Worm (Caenorhabditis elegans): ENCODE results near the gene C06C3.12.
A peak's percentile ranks its signal among the peaks of the same experiment; 100 is the strongest.

Gene C06C3.12

DNA sequence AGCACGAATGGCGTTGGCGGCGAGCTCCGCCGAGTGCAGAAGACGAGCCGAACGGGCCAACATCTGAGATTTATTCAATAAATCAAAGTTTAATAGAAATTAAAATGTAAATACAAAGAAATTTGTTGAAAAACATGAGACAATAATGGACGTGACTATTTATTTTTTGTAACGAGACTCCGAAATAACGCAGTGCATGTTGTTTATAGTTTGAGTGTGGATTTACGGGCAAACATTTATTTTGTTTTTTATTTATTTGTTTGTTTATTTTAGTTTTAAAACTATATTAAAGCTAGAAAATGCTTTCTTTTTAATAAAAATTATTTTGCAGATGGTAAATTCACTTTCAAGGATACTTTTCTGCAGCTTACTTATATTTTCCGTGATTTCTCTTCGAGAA, 22.2 kb upstream of the C06C3.12 start, which contains the start of the genes sdhb-1 and cup-15:
TSS of gene sdhb-1 (minus strand) at position 63 of the 400 bp plus-strand sequence.
TSS of gene cup-15 (plus strand) at position 332 of the 400 bp plus-strand sequence.
- TF ChIP-seq lsy-2 (tag; optimal IDR thresholded peaks at IDR 0.05), result peak in 1 of 2 experiments; percentile 47
- no peak for TF ChIP-seq aly-2 (tag; optimal IDR thresholded peaks at IDR 0.05)
- peak; percentile 57 for TF ChIP-seq unc-55 (GFP tag; optimal IDR thresholded peaks at IDR 0.05)
- TF ChIP-seq R02D3.7 (tag; optimal IDR thresholded peaks at IDR 0.05), result peak; percentile 40
- peak; percentile 38 for TF ChIP-seq C34F6.9 (tag; optimal IDR thresholded peaks at IDR 0.05)

DNA sequence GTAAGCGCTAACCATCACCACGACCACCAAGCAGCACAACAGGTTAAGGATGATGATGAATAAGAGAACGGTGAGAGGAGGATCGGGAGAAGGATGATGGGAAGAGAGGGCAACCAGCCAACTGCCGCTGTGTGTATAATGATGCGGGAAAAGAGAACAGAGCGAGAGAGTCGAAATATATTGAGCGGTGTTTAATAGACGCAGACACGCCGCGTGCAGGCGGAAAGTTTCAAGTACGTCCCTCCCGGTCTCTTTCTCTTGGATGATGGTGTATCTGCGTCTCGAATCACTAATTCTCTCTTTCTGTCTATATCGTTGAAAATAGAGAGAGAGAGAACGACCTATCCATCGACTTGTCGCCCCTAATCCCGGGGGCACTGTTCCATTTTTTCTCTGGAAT, 18.2 kb upstream of the C06C3.12 start:
- TF ChIP-seq nhr-25 (tag; optimal IDR thresholded peaks at IDR 0.05) (peak; percentile 38), zag-1 (tag; optimal IDR thresholded peaks at IDR 0.05) (peak; percentile 17), elt-1 (tag; optimal IDR thresholded peaks at IDR 0.05) (no peak), nhr-21 (tag; optimal IDR thresholded peaks at IDR 0.05) (peak; percentile 37), lsy-2 (tag; optimal IDR thresholded peaks at IDR 0.05) (peak in 1 of 2 experiments; percentile 60), ztf-11 (tag; optimal IDR thresholded peaks at IDR 0.05) (no peak), C34F6.9 (tag; optimal IDR thresholded peaks at IDR 0.05) (peak; percentile 52), sma-9 (GFP tag; optimal IDR thresholded peaks at IDR 0.05) (peak; percentile 84), sma-9 (tag; optimal IDR thresholded peaks at IDR 0.05) (no peak), nhr-12 (tag; optimal IDR thresholded peaks at IDR 0.05) (no peak), crh-2 (tag; optimal IDR thresholded peaks at IDR 0.05) (peak; percentile 28), F13H6.1 (tag; optimal IDR thresholded peaks at IDR 0.05) (peak; percentile 72), gmeb-1 (tag; optimal IDR thresholded peaks at IDR 0.05) (no peak), skn-1 (tag; optimal IDR thresholded peaks at IDR 0.05) (no peak), blmp-1 (tag; optimal IDR thresholded peaks at IDR 0.05; ENCODE audit: insufficient read depth) (peak; percentile 58), ceh-16 (tag; optimal IDR thresholded peaks at IDR 0.05) (no peak), ama-1 (optimal IDR thresholded peaks at IDR 0.05) (no peak), sma-3 (GFP tag; optimal IDR thresholded peaks at IDR 0.05) (peak; percentile 38), sem-4 (tag; optimal IDR thresholded peaks at IDR 0.05) (peak; percentile 57), ceh-82 (tag; optimal IDR thresholded peaks at IDR 0.05) (no peak), egl-27 (tag; optimal IDR thresholded peaks at IDR 0.05) (peak; percentile 75), elt-3 (tag; optimal IDR thresholded peaks at IDR 0.05) (no peak), unc-39 (tag; optimal IDR thresholded peaks at IDR 0.05) (no peak), nhr-23 (tag; optimal IDR thresholded peaks at IDR 0.05) (no peak), nhr-129 (tag; optimal IDR thresholded peaks at IDR 0.05) (peak; percentile 75), nhr-11 (tag; optimal IDR thresholded peaks at IDR 0.05) (no peak), mbf-1 (tag; optimal IDR thresholded peaks at IDR 0.05) (no peak), unc-62 (GFP tag; optimal IDR thresholded peaks at IDR 0.05) (no peak), unc-55 (GFP tag; optimal IDR thresholded peaks at IDR 0.05) (peak; percentile 51), mdl-1 (tag; optimal IDR thresholded peaks at IDR 0.05) (peak; percentile 44 to 58), peb-1 (tag; optimal IDR thresholded peaks at IDR 0.05) (no peak), R02D3.7 (tag; optimal IDR thresholded peaks at IDR 0.05) (no peak), fos-1 (tag; optimal IDR thresholded peaks at IDR 0.05) (peak; percentile 45)

DNA sequence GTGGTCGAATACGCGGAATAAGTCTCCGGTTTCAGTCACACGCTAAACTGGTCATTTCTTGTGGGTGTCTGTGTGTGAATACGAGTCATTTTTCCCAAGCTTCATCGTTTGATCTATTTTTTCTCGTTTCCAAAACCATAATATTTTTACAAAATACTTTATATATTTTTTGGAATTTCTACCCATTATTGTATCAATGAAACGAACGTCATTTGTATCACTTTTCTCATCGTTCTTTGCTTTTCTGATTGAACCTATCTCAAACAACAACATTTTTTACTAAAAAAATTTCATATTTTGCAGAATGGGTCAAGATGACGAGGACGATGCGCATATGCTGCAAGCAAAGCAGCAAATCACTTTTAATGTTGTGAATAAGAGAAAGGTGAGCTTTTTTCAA, 16.7 kb upstream of the C06C3.12 start, which contains the start of gene mel-11:
TSS of gene mel-11 (plus strand) at position 301 of the 400 bp plus-strand sequence.
- TF ChIP-seq skn-1 (tag; optimal IDR thresholded peaks at IDR 0.05) (no peak), nhr-21 (tag; optimal IDR thresholded peaks at IDR 0.05) (no peak), nhr-11 (tag; optimal IDR thresholded peaks at IDR 0.05) (no peak)

DNA sequence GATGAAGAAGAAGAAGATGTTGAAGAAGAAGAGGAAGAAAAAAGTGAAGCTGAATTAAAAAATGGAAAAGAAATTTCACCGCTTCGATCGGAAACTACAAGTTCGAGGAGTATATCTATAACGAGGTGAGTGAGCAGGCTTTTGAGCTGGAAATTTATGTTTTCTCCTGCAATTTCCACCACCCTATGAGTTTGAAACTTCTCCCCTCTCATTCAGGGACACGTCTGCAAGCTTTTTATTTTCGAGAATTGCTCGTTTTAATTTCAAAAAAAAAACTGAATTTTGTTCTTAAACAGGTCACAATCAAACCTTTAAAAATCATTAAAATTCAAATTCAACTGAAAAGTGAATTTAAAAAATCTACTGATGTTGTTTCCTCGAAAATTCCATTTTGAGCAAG, 12.7 kb upstream of the C06C3.12 start:
- TF ChIP-seq sma-9 (GFP tag; optimal IDR thresholded peaks at IDR 0.05) (no peak), sma-9 (tag; optimal IDR thresholded peaks at IDR 0.05) (no peak), mbf-1 (tag; optimal IDR thresholded peaks at IDR 0.05) (no peak), sma-3 (GFP tag; optimal IDR thresholded peaks at IDR 0.05) (no peak), snpc-4 (tag; optimal IDR thresholded peaks at IDR 0.05) (no peak), nhr-21 (tag; optimal IDR thresholded peaks at IDR 0.05) (no peak), ztf-4 (tag; optimal IDR thresholded peaks at IDR 0.05) (no peak), nhr-23 (tag; optimal IDR thresholded peaks at IDR 0.05) (no peak), peb-1 (tag; optimal IDR thresholded peaks at IDR 0.05) (no peak), nhr-10 (tag; optimal IDR thresholded peaks at IDR 0.05) (no peak), aly-2 (tag; optimal IDR thresholded peaks at IDR 0.05) (no peak), alr-1 (tag; optimal IDR thresholded peaks at IDR 0.05) (no peak), ceh-16 (tag; optimal IDR thresholded peaks at IDR 0.05) (no peak), nhr-25 (tag; optimal IDR thresholded peaks at IDR 0.05) (no peak), elt-3 (tag; optimal IDR thresholded peaks at IDR 0.05) (no peak), elt-1 (tag; optimal IDR thresholded peaks at IDR 0.05) (no peak), skn-1 (tag; optimal IDR thresholded peaks at IDR 0.05) (no peak), unc-62 (GFP tag; optimal IDR thresholded peaks at IDR 0.05) (no peak), fos-1 (tag; optimal IDR thresholded peaks at IDR 0.05) (no peak)
